Fruit fly (Drosophila melanogaster): Measurements from ENCODE around the gene CG17026.

The CG17026 gene

dm6 chr3L:15982148-15982547 lies 7.0 kb downstream of the CG17026 start:
- TF ChIP-seq CG6791 (GFP tag; IDR thresholded peaks at IDR 0.05; ENCODE audit: partially characterized antibody), result 0 out of 3 replicates have a peak, but pooled peaks have one; percentile 13
- peak; percentile 38 for TF ChIP-seq Rx (GFP tag; IDR thresholded peaks at IDR 0.05)
- no peak for TF ChIP-seq CG1603 (tag; optimal IDR thresholded peaks at IDR 0.05)
- peak; percentile 44; the same call in 1 of the 2 replicates for TF ChIP-seq CG16779 (GFP tag; IDR thresholded peaks at IDR 0.05)
- no peak for TF ChIP-seq z (GFP tag; IDR thresholded peaks at IDR 0.05)
- peak; percentile 20 for TF ChIP-seq Med (GFP tag)
- 0 out of 2 replicates have a peak, but pooled peaks have one; percentile 51 for TF ChIP-seq CG42726 (GFP tag; IDR thresholded peaks at IDR 0.05; ENCODE audit: partially characterized antibody)

dm6 chr3L:15982783-15983432 lies 7.7 kb downstream of the CG17026 start, which contains the start of the genes brm and Arl1:
Gene brm (minus strand): TSS chr3L:15982869.
Gene Arl1 (plus strand): TSS chr3L:15983135.
- TF ChIP-seq Jarid2 (GFP tag; optimal IDR thresholded peaks at IDR 0.05) (peak; percentile 84), Ssrp (tag; optimal IDR thresholded peaks at IDR 0.05) (peak; percentile 98), CG3995 (GFP tag; optimal IDR thresholded peaks at IDR 0.05) (peak; percentile 99), CG6254 (GFP tag; optimal IDR thresholded peaks at IDR 0.05) (peak; percentile 93), CG2129 (GFP tag; IDR thresholded peaks at IDR 0.05; ENCODE audit: partially characterized antibody) (no peak), gro (GFP tag; optimal IDR thresholded peaks at IDR 0.05) (peak; percentile 89), CG3281 (GFP tag; optimal IDR thresholded peaks at IDR 0.05) (peak; percentile 99), jigr1 (GFP tag; IDR thresholded peaks at IDR 0.05) (peak; percentile 96), sc (optimal IDR thresholded peaks at IDR 0.05) (no peak), sc (GFP tag; optimal IDR thresholded peaks at IDR 0.05) (peak; percentile 96), Xbp1 (GFP tag; optimal IDR thresholded peaks at IDR 0.05) (peak; percentile 99), bab2 (GFP tag; optimal IDR thresholded peaks at IDR 0.05) (peak; percentile 88), z (GFP tag; IDR thresholded peaks at IDR 0.05) (peak; percentile 79), sisA (GFP tag; IDR thresholded peaks at IDR 0.05) (peak; percentile 99), Neu2 (GFP tag; optimal IDR thresholded peaks at IDR 0.05; ENCODE audit: borderline replicate concordance) (no peak), HLHmδ (GFP tag; optimal IDR thresholded peaks at IDR 0.05) (no peak), onecut (GFP tag; IDR thresholded peaks at IDR 0.05) (peak; percentile 95), tx (GFP tag; optimal IDR thresholded peaks at IDR 0.05) (peak; percentile 83), CG11723 (GFP tag; optimal IDR thresholded peaks at IDR 0.05) (peak; percentile 97), Max (GFP tag; optimal IDR thresholded peaks at IDR 0.05) (peak; percentile 98), Dad (GFP tag; optimal IDR thresholded peaks at IDR 0.05) (peak; percentile 90), mirr (GFP tag; optimal IDR thresholded peaks at IDR 0.05) (peak; percentile 97), Dref (GFP tag; IDR thresholded peaks at IDR 0.05) (peak; percentile 54), CG9797 (GFP tag; optimal IDR thresholded peaks at IDR 0.05) (peak; percentile 69), CG8290 (GFP tag; optimal IDR thresholded peaks at IDR 0.05) (peak; percentile 96), CG8290 (tag; optimal IDR thresholded peaks at IDR 0.05) (peak; percentile 79 to 91), Myb (GFP tag; optimal IDR thresholded peaks at IDR 0.05) (peak; percentile 36), CG18619 (GFP tag; optimal IDR thresholded peaks at IDR 0.05) (peak; percentile 98), slbo (GFP tag; IDR thresholded peaks at IDR 0.05) (peak; percentile 99), ftz-f1 (GFP tag; optimal IDR thresholded peaks at IDR 0.05) (peak; percentile 77), CG4424 (GFP tag; optimal IDR thresholded peaks at IDR 0.05) (peak; percentile 98), CG2199 (GFP tag; IDR thresholded peaks at IDR 0.05) (peak; percentile 99), CG6765 (GFP tag; optimal IDR thresholded peaks at IDR 0.05) (peak; percentile 96), hb (GFP tag; IDR thresholded peaks at IDR 0.05; ENCODE audit: partially characterized antibody) (no peak), Oaz (GFP tag; IDR thresholded peaks at IDR 0.05) (peak; percentile 99), CG30431 (GFP tag; optimal IDR thresholded peaks at IDR 0.05) (peak; percentile 98), CG12155 (GFP tag; optimal IDR thresholded peaks at IDR 0.05) (peak; percentile 97), CG15269 (tag; optimal IDR thresholded peaks at IDR 0.05) (peak; percentile 99), disco-r (GFP tag; optimal IDR thresholded peaks at IDR 0.05) (peak; percentile 15), Opbp (GFP tag; IDR thresholded peaks at IDR 0.05; ENCODE audit: partially characterized antibody) (peak; percentile 59; the same call in 1 of the 3 replicates), CG10147 (GFP tag; optimal IDR thresholded peaks at IDR 0.05) (peak; percentile 99), Nf-YB (GFP tag; optimal IDR thresholded peaks at IDR 0.05) (peak; percentile 85)

Data from whole organism, embryonic.